Worm (Caenorhabditis elegans): ENCODE measurements around the gene R160.6.

Gene R160.6

DNA sequence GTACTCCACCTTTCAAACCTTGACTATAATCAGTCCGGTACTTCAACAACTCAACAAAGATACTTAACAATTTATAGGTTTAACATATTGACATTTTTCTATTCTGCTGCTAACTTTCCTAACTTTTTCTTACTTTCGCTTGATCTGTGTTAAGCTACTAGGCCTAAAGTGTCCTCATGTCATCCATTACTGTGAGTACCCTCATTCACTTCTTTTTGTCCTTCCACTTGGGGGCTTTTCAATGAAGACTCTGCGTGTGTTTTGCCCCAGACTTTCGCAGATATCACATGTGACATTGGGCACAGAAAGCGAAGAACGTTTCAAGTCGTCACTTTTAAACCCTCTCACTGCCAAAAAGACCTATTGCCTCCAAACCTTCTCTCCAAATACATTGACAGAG, 31.7 kb upstream of the R160.6 start:
- TF ChIP-seq pqm-1 (tag; optimal IDR thresholded peaks at IDR 0.05): no peak
- TF ChIP-seq hlh-30 (tag; optimal IDR thresholded peaks at IDR 0.05; ENCODE audit: insufficient read depth): peak; percentile 4
- TF ChIP-seq ceh-20 (GFP tag; IDR thresholded peaks at IDR 0.05): peak; percentile 32; the same call in 1 of the 2 replicates

DNA sequence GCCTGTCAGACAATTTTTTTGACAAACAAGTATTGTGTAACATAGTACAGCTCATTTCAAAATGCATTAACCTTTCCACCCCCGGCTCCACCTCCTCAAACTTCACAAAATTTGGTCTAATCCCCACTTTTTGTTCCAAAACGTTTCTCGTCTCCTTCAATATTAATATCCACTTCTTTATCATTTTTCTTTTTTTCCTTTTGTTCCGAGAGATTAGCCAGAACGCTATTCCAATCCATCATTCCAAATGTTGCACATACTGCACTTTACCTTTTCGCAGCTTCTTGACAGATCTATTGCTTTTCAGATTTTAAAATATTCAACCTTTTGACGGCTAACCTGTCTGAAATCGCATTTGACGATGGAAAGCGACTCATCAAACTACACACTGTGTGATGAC, 29.8 kb upstream of the R160.6 start, which contains the start of gene D1079.1:
TSS of gene D1079.1 (plus strand) at position 301 of the 400 bp plus-strand sequence.
- TF ChIP-seq lin-39 (tag; optimal IDR thresholded peaks at IDR 0.05): peak; percentile 20
- TF ChIP-seq dpl-1 (GFP tag; optimal IDR thresholded peaks at IDR 0.05): no peak

DNA sequence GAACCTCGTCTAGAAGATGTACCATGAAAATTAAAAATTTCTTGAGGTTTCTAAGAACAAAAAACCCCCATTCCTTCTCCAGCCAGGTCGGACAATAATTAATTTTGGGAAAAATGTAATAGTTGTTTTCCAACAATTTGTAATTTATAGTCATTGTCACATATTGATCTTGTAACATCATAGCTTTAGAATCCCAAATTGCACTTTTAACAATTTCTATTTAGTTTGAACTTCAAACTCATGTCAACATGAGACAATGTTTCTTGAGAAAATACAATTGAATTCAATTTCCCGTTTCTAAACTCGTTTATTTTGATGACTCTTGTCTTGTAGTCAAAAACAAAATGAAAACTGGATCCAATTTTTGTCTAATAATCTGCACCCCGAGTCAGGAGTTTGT, 27.3 kb upstream of the R160.6 start:
- TF ChIP-seq aha-1 (tag) (peak; percentile 96), spr-3 (GFP tag; optimal IDR thresholded peaks at IDR 0.05) (no peak)

DNA sequence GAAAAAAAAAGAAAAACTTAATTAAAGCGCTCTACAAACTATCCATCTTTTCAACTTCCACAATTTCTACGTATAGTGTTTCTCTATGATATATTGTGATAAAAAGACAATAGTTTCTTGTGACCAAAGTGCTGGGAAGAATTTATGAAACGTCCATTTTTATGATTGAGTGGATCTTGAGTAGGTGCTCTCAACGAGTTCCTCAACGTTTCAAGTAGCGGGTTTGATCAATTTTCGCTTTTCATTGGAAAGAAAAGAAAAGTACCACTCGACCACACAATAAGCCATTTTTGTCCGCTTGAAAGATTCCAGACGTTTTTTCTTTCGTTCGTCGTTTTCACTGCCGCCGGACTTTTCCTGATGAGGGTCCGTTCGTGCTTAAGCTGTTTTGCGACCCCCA, 24.4 kb upstream of the R160.6 start:
- TF ChIP-seq daf-16 (GFP tag; optimal IDR thresholded peaks at IDR 0.05) (no peak), daf-16 (tag; optimal IDR thresholded peaks at IDR 0.05) (no peak), ZK546.5 (tag; optimal IDR thresholded peaks at IDR 0.05) (no peak), nhr-48 (tag; optimal IDR thresholded peaks at IDR 0.05) (no peak), nhr-102 (tag; optimal IDR thresholded peaks at IDR 0.05) (no peak), nhr-42 (GFP tag; IDR thresholded peaks at IDR 0.05) (no peak)

DNA sequence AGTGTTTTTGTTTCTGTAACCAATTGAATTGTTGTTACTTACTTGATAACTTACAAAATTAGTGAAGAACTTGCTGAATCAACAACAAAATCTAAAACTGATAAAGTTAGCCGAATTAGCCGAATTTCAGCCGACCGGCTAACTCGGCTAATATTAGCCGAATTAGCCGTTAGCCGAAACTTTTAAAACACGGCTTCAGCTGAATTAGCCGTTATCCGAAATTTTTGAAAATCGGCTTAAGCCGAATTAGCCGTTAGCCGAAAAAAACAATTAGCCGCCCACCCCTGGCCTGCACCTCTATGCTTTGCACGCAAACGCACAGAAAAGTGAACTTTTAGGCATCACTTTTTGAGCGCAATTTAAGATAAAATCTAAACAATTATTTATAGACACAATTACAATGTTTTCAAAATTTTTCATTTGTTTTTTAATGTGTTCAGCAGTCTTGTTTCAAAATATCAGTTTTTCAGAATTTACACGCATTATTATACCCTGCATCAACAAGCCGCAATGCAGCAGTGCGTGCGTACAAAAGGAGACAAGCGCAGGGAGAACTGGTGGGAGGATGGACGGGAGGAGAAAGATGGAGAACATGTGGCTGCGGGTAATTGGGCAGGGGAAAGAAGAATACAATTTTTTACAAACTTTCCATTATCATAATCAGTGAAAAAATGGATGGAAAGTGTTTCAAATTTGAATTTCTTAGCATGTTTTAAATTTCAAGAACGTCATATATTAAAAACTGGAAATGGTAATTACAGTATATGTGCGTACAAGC, 22.2 kb upstream of the R160.6 start:
- TF ChIP-seq duxl-1 (tag; optimal IDR thresholded peaks at IDR 0.05; ENCODE audit: poor library complexity): peak; percentile 95
- TF ChIP-seq mdt-29 (GFP tag; IDR thresholded peaks at IDR 0.05): no peak
- TF ChIP-seq spr-3 (GFP tag; optimal IDR thresholded peaks at IDR 0.05): peak; percentile 65
- no peak for TF ChIP-seq unc-39 (tag; optimal IDR thresholded peaks at IDR 0.05)
- peak; percentile 71 for TF ChIP-seq hlh-30 (tag; optimal IDR thresholded peaks at IDR 0.05; ENCODE audit: insufficient read depth)
- TF ChIP-seq nhr-10 (tag; optimal IDR thresholded peaks at IDR 0.05): peak; percentile 36
- peak; percentile 66 for TF ChIP-seq dmd-6 (GFP tag; IDR thresholded peaks at IDR 0.05)
- no peak for TF ChIP-seq arid-1 (GFP tag; conservative IDR thresholded peaks at IDR 0.05)
- no peak for TF ChIP-seq F26F4.8 (GFP tag; conservative IDR thresholded peaks at IDR 0.05)
- peak; percentile 94 for TF ChIP-seq dve-1 (tag; optimal IDR thresholded peaks at IDR 0.05; ENCODE audit: insufficient read depth)
- TF ChIP-seq mep-1 (tag; optimal IDR thresholded peaks at IDR 0.05): peak; percentile 91
- peak; percentile 69 for TF ChIP-seq nhr-28 (tag; optimal IDR thresholded peaks at IDR 0.05)
- TF ChIP-seq unc-130 (GFP tag; optimal IDR thresholded peaks at IDR 0.05): no peak
- no peak for TF ChIP-seq ZK337.2 (GFP tag; IDR thresholded peaks at IDR 0.05)
- TF ChIP-seq ztf-7 (tag; optimal IDR thresholded peaks at IDR 0.05): peak; percentile 63
- TF ChIP-seq pqm-1 (tag; optimal IDR thresholded peaks at IDR 0.05): peak; percentile 16
- no peak for TF ChIP-seq skn-1 (tag; optimal IDR thresholded peaks at IDR 0.05)
- 0 out of 2 replicates have a peak, but pooled peaks have one; percentile 32 for TF ChIP-seq ctbp-1 (GFP tag; IDR thresholded peaks at IDR 0.05)
- TF ChIP-seq ceh-82 (tag; optimal IDR thresholded peaks at IDR 0.05): no peak
- TF ChIP-seq mes-2 (tag; optimal IDR thresholded peaks at IDR 0.05; ENCODE audit: poor library complexity, severe bottlenecking): peak; percentile 92
- TF ChIP-seq rbr-2 (tag; optimal IDR thresholded peaks at IDR 0.05): peak; percentile 88
- TF ChIP-seq madf-9 (GFP tag; conservative IDR thresholded peaks at IDR 0.05): peak; percentile 50; the same call in 1 of the 2 replicates
- TF ChIP-seq daf-12 (tag; optimal IDR thresholded peaks at IDR 0.05): no peak
- no peak for TF ChIP-seq vab-7 (GFP tag; IDR thresholded peaks at IDR 0.05)
- TF ChIP-seq F10B5.3 (tag; optimal IDR thresholded peaks at IDR 0.05): peak; percentile 80
- no peak for TF ChIP-seq gei-8 (GFP tag; optimal IDR thresholded peaks at IDR 0.05)
- TF ChIP-seq snpc-4 (tag; optimal IDR thresholded peaks at IDR 0.05): no peak
- no peak for TF ChIP-seq egl-43 (GFP tag; IDR thresholded peaks at IDR 0.05)
- TF ChIP-seq tag-97 (GFP tag; IDR thresholded peaks at IDR 0.05): no peak
- 0 out of 2 replicates have a peak, but pooled peaks have one; percentile 36 for TF ChIP-seq dmd-9 (GFP tag; IDR thresholded peaks at IDR 0.05)
- TF ChIP-seq T20F7.1 (GFP tag; optimal IDR thresholded peaks at IDR 0.05): peak; percentile 74
- TF ChIP-seq lin-13 (GFP tag; optimal IDR thresholded peaks at IDR 0.05): peak; percentile 75
- no peak for TF ChIP-seq ceh-44 (GFP tag; IDR thresholded peaks at IDR 0.05)

Measured in whole organism, L4 larva.